Fruit fly (Drosophila melanogaster) whole organism, prepupa: Measurements from ENCODE around the gene His4r.

Experiments
- Blimp-1 ChIP-seq: fragments of 200-800 bp; sonication (Bioruptor generic); optimal IDR thresholded peaks from 3 replicates; lab custom pipeline; 2017; ENCODE audit warnings: missing biosample characterization, missing genetic modification characterization, mild to moderate bottlenecking, moderate library complexity, missing genetic modification reagents
- CG11762 ChIP-seq: fragments of 200-800 bp; sonication (Bioruptor generic); optimal IDR thresholded peaks from 3 replicates; lab custom pipeline; 2016; ENCODE audit warnings: missing biosample characterization, missing genetic modification characterization; ENCODE audit not compliant: insufficient read depth
- CG31627 ChIP-seq: fragments of 200-800 bp; sonication (Bioruptor generic); optimal IDR thresholded peaks from 3 replicates; lab custom pipeline; 2016; ENCODE audit warnings: missing biosample characterization, missing genetic modification characterization
- CG34406 ChIP-seq: fragments of 200-800 bp; sonication (Bioruptor generic); optimal IDR thresholded peaks from 3 replicates; lab custom pipeline; 2016; ENCODE audit warnings: missing biosample characterization, missing genetic modification characterization
- CG6276 ChIP-seq: fragments of 200-800 bp; sonication (Bioruptor generic); optimal IDR thresholded peaks from 2 replicates; lab custom pipeline; 2017; ENCODE audit warnings: missing biosample characterization, mild to moderate bottlenecking, missing genetic modification characterization
- CG6854 ChIP-seq: fragments of 200-800 bp; sonication (Bioruptor generic); optimal IDR thresholded peaks from 2 replicates; lab custom pipeline; 2017; ENCODE audit warnings: missing biosample characterization, mild to moderate bottlenecking, missing genetic modification characterization
- CG8632 ChIP-seq: fragments of 200-800 bp; sonication (Bioruptor generic); optimal IDR thresholded peaks from 3 replicates; lab custom pipeline; 2016; ENCODE audit warnings: missing biosample characterization, missing genetic modification characterization
- CG9139 ChIP-seq: fragments of 200-800 bp; sonication (Bioruptor generic); optimal IDR thresholded peaks from 3 replicates; lab custom pipeline; 2017; ENCODE audit warnings: missing biosample characterization, mild to moderate bottlenecking, missing genetic modification characterization
- Sox102F ChIP-seq: fragments of 200-800 bp; sonication (Bioruptor generic); optimal IDR thresholded peaks from 2 replicates; lab custom pipeline; 2016; ENCODE audit warnings: missing biosample characterization, mild to moderate bottlenecking, missing genetic modification characterization
- cyc ChIP-seq: fragments of 200-800 bp; sonication (Bioruptor generic); optimal IDR thresholded peaks from 3 replicates; lab custom pipeline; 2016; ENCODE audit warnings: missing biosample characterization, missing genetic modification characterization
- dac ChIP-seq: fragments of 200-800 bp; sonication (Bioruptor generic); optimal IDR thresholded peaks from 2 replicates; lab custom pipeline; 2017; ENCODE audit warnings: missing biosample characterization, mild to moderate bottlenecking, missing genetic modification characterization
- salr ChIP-seq, 2 experiments: fragments of 200-800 bp; sonication (Bioruptor generic); optimal IDR thresholded peaks; 3 replicates each; lab custom pipeline; 2016 to 2018; ENCODE audit warnings: missing biosample characterization in 2 of 2, missing genetic modification characterization in 2 of 2, mild to moderate bottlenecking in 1 of 2
- ss ChIP-seq, 2 experiments: fragments of 200-800 bp; sonication (Bioruptor generic); optimal IDR thresholded peaks; 2 replicates in 1 of 2; 3 replicates in 1 of 2; lab custom pipeline; 2017 to 2018; ENCODE audit warnings: mild to moderate bottlenecking in 2 of 2, missing biosample characterization in 2 of 2, missing genetic modification characterization in 2 of 2, moderate library complexity in 1 of 2
- vri ChIP-seq: fragments of 200-800 bp; sonication (Bioruptor generic); optimal IDR thresholded peaks from 3 replicates; lab custom pipeline; 2016; ENCODE audit warnings: missing biosample characterization, mild to moderate bottlenecking, missing genetic modification characterization

- TF ChIP-seq Blimp-1 (GFP tag; lab: Kevin White, UChicago) (no peak), cyc (GFP tag; lab: Kevin White, UChicago) (no peak), vri (GFP tag; lab: Kevin White, UChicago) (no peak), CG31627 (GFP tag; lab: Kevin White, UChicago) (no peak), CG11762 (no peak), CG34406 (GFP tag; lab: Kevin White, UChicago) (no peak), dac (no peak), Sox102F (GFP tag; lab: Kevin White, UChicago) (no peak), CG6854 (no peak), CG6276 (GFP tag; lab: Kevin White, UChicago) (no peak), salr (GFP tag; optimal IDR thresholded peaks at IDR 0.05; lab: Kevin White, UChicago) (peak in 1 of 2 experiments; percentile 10), ss (GFP tag; optimal IDR thresholded peaks at IDR 0.05; lab: Kevin White, UChicago) (peak in 1 of 2 experiments; percentile 41), CG8632 (GFP tag; lab: Kevin White, UChicago) (peak; percentile 10), CG9139 (GFP tag; lab: Kevin White, UChicago) (no peak)
Observed at dm6 chr3R:14622571-14622970, 3.0 kb upstream of the His4r start.
